Worm (Caenorhabditis elegans): Measurements from ENCODE around the gene hsd-3.

The hsd-3 gene

ce11 chrX:5033868-5034267, 24.8 kb downstream of the hsd-3 start, which contains the start of gene ZC449.4:
Gene ZC449.4, minus strand, starts transcription at chrX:5033968.
- TF ChIP-seq nhr-19 (GFP tag; conservative IDR thresholded peaks at IDR 0.05), result no peak
- no peak for TF ChIP-seq ceh-82 (tag; optimal IDR thresholded peaks at IDR 0.05)
- TF ChIP-seq unc-62 (GFP tag; optimal IDR thresholded peaks at IDR 0.05), result no peak
- TF ChIP-seq sptf-1 (tag; optimal IDR thresholded peaks at IDR 0.05), result no peak
- TF ChIP-seq aha-1 (tag; optimal IDR thresholded peaks at IDR 0.05), result no peak
- no peak for TF ChIP-seq nhr-77 (tag; optimal IDR thresholded peaks at IDR 0.05)
- TF ChIP-seq vab-15 (tag; optimal IDR thresholded peaks at IDR 0.05), result no peak

ce11 chrX:5037673-5038072, 28.6 kb downstream of the hsd-3 start, which contains the start of gene ZC449.5:
Gene ZC449.5, minus strand, starts transcription at chrX:5037773.
- no peak for TF ChIP-seq zip-4 (GFP tag; optimal IDR thresholded peaks at IDR 0.05)
- no peak for TF ChIP-seq F16B12.6 (tag; optimal IDR thresholded peaks at IDR 0.05)
- TF ChIP-seq nhr-20 (tag; optimal IDR thresholded peaks at IDR 0.05), result no peak
- no peak for TF ChIP-seq ztf-11 (tag; optimal IDR thresholded peaks at IDR 0.05)
- no peak for TF ChIP-seq fkh-8 (tag; optimal IDR thresholded peaks at IDR 0.05)
- no peak for TF ChIP-seq pqm-1 (tag; optimal IDR thresholded peaks at IDR 0.05)
- TF ChIP-seq ama-1 (optimal IDR thresholded peaks at IDR 0.05), result no peak

- TF ChIP-seq skn-1 (tag; optimal IDR thresholded peaks at IDR 0.05), result no peak
- TF ChIP-seq nhr-20 (tag; optimal IDR thresholded peaks at IDR 0.05), result no peak
- TF ChIP-seq lin-15B (tag; optimal IDR thresholded peaks at IDR 0.05), result no peak
- TF ChIP-seq sptf-1 (tag; optimal IDR thresholded peaks at IDR 0.05), result no peak
- TF ChIP-seq tbx-2 (tag; optimal IDR thresholded peaks at IDR 0.05), result no peak
- TF ChIP-seq ceh-88 (GFP tag; IDR thresholded peaks at IDR 0.05), result no peak
- no peak for TF ChIP-seq mep-1 (tag; optimal IDR thresholded peaks at IDR 0.05)
- no peak for TF ChIP-seq elt-2 (tag; optimal IDR thresholded peaks at IDR 0.05)
- TF ChIP-seq lir-3 (tag; optimal IDR thresholded peaks at IDR 0.05; ENCODE audit: poor library complexity), result no peak
- no peak for TF ChIP-seq fkh-10 (GFP tag; optimal IDR thresholded peaks at IDR 0.05)
- TF ChIP-seq nhr-71 (tag; optimal IDR thresholded peaks at IDR 0.05), result no peak
- TF ChIP-seq aha-1 (tag; optimal IDR thresholded peaks at IDR 0.05), result no peak
- no peak for TF ChIP-seq vab-15 (tag; optimal IDR thresholded peaks at IDR 0.05)
- no peak for TF ChIP-seq zip-4 (GFP tag; optimal IDR thresholded peaks at IDR 0.05)
- no peak for TF ChIP-seq nhr-11 (tag; optimal IDR thresholded peaks at IDR 0.05)
- no peak for TF ChIP-seq lin-13 (GFP tag; optimal IDR thresholded peaks at IDR 0.05)
- no peak for TF ChIP-seq xbp-1 (tag; optimal IDR thresholded peaks at IDR 0.05)
- TF ChIP-seq egl-13 (tag; optimal IDR thresholded peaks at IDR 0.05), result no peak
Measured at ce11 chrX:5038812-5039211, 29.7 kb downstream of the hsd-3 start.

- TF ChIP-seq zip-4 (GFP tag; optimal IDR thresholded peaks at IDR 0.05) (no peak), lir-3 (tag; optimal IDR thresholded peaks at IDR 0.05; ENCODE audit: poor library complexity) (no peak), lsy-2 (tag; optimal IDR thresholded peaks at IDR 0.05) (no peak), aha-1 (tag; optimal IDR thresholded peaks at IDR 0.05) (no peak), nhr-90 (tag; optimal IDR thresholded peaks at IDR 0.05; ENCODE audit: poor library complexity) (no peak), nhr-77 (tag; optimal IDR thresholded peaks at IDR 0.05) (no peak), lin-15B (tag; optimal IDR thresholded peaks at IDR 0.05) (no peak), ama-1 (optimal IDR thresholded peaks at IDR 0.05) (no peak), nhr-20 (tag; optimal IDR thresholded peaks at IDR 0.05) (no peak), grh-1 (GFP tag; IDR thresholded peaks at IDR 0.05) (no peak), unc-130 (tag; optimal IDR thresholded peaks at IDR 0.05) (no peak)
Measured at ce11 chrX:5040038-5040437, 30.9 kb downstream of the hsd-3 start.

- no peak for TF ChIP-seq tlp-1 (tag; optimal IDR thresholded peaks at IDR 0.05)
- TF ChIP-seq blmp-1 (tag; optimal IDR thresholded peaks at IDR 0.05), result peak; percentile 91
Measured at ce11 chrX:5043887-5044286, 34.8 kb downstream of the hsd-3 start, which contains the start of gene Y64H9A.2. Gene Y64H9A.2, plus strand, starts transcription at chrX:5043976.

ce11 chrX:5056199-5056598, 47.1 kb downstream of the hsd-3 start:
- peak in 1 of 2 experiments; percentile 21 for TF ChIP-seq ztf-11 (tag; optimal IDR thresholded peaks at IDR 0.05)
- peak; percentile 81 for TF ChIP-seq ceh-8 (GFP tag; optimal IDR thresholded peaks at IDR 0.05)

Measured in whole organism, L1 larva.